Worm (Caenorhabditis elegans) whole organism, L2 larva: Measurements from ENCODE around the gene nekl-4.

Source experiments
- ceh-82 ChIP-seq: fragments of 150-350 bp; optimal IDR thresholded peaks from 2 replicates; lab custom pipeline; 2014; ENCODE audit warnings: missing biosample characterization, missing genetic modification characterization
- dmd-4 ChIP-seq: sonication (generic microtip); optimal IDR thresholded peaks from 2 replicates; lab custom pipeline; 2017; ENCODE audit warnings: missing biosample characterization, missing genetic modification characterization
- egl-27 ChIP-seq: sonication (generic microtip); optimal IDR thresholded peaks from 3 replicates; lab custom pipeline; 2017; ENCODE audit warnings: missing biosample characterization, missing genetic modification reagents, missing genetic modification characterization
- nhr-11 ChIP-seq: fragments of 150-350 bp; optimal IDR thresholded peaks from 2 replicates; lab custom pipeline; 2014; ENCODE audit warnings: missing biosample characterization, missing genetic modification characterization

DNA sequence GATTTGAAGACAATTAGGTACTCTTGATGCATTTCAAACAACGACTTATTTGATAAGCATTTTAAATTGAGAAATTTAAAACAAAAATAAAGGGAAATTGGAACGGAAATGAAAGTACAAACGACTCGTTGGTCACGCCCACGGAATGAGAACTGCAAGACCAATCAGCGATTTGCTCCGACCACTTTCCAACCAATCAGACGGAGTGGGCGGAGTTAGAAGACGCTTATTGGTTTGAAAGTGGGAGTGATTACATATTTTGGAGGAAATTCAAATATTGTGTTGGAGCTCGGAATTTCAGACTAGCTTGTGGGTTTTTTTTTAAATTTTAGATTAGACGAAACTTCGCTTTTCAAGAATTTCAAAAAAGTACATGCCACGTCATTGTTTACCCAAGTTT, 48.2 kb downstream of the nekl-4 start:
- TF ChIP-seq dmd-4 (tag; lab: Kevin White, UChicago) (no peak), nhr-11 (tag; lab: Kevin White, UChicago) (no peak), ceh-82 (tag; lab: Kevin White, UChicago) (no peak), egl-27 (no peak)
